Fruit fly (Drosophila melanogaster): ENCODE results near the gene CG5854.
A peak's percentile ranks its signal among the peaks of the same experiment; 100 is the strongest.

CG5854 gene

DNA sequence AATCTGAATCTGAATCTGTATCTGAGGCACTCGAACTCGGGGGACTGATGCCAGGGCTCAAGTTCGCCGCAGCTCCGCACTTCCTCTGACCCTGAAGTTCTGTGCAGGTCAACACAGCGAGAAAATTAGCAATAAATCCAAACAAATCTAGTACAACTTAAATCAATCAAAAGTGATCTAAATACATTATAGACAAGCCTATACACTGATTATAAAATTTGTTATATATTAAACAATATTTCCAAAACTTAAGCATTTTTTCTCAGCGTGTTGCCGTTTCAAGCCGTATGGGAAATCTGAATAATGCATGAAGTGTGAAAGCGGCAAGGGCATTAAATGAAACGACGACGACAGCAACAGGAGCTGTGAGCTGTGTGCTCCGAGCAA is 18.7 kb upstream of the CG5854 start (continued):
- TF ChIP-seq Asciz (GFP tag; optimal IDR thresholded peaks at IDR 0.05) (peak; percentile 21), pan (optimal IDR thresholded peaks at IDR 0.05) (no peak), pan (GFP tag; optimal IDR thresholded peaks at IDR 0.05 in 1 of 2, IDR thresholded peaks at IDR 0.05 in 1 of 2) (peak in 1 of 2 experiments; percentile 73), trem (tag; optimal IDR thresholded peaks at IDR 0.05) (no peak), dm (GFP tag; optimal IDR thresholded peaks at IDR 0.05) (no peak), Oaz (GFP tag; IDR thresholded peaks at IDR 0.05) (no peak), Hr39 (optimal IDR thresholded peaks at IDR 0.05) (no peak), CTCF (GFP tag; optimal IDR thresholded peaks at IDR 0.05) (no peak), CG6254 (GFP tag; optimal IDR thresholded peaks at IDR 0.05) (peak; percentile 2), vfl (GFP tag; optimal IDR thresholded peaks at IDR 0.05) (no peak), CG42726 (GFP tag; IDR thresholded peaks at IDR 0.05; ENCODE audit: partially characterized antibody) (no peak), CG7987 (GFP tag; optimal IDR thresholded peaks at IDR 0.05) (no peak), ems (GFP tag; optimal IDR thresholded peaks at IDR 0.05) (peak; percentile 29), danr (GFP tag; IDR thresholded peaks at IDR 0.05) (no peak), gcm (GFP tag; optimal IDR thresholded peaks at IDR 0.05) (no peak), Spps (tag; optimal IDR thresholded peaks at IDR 0.05) (no peak), Camta (GFP tag; optimal IDR thresholded peaks at IDR 0.05) (no peak), Bteb2 (GFP tag; optimal IDR thresholded peaks at IDR 0.05) (no peak), CG7357 (GFP tag; IDR thresholded peaks at IDR 0.05) (no peak), CG1832 (GFP tag; optimal IDR thresholded peaks at IDR 0.05) (no peak), Dip3 (GFP tag; optimal IDR thresholded peaks at IDR 0.05) (peak; percentile 18), hth (optimal IDR thresholded peaks at IDR 0.05) (no peak), CG3163 (GFP tag; optimal IDR thresholded peaks at IDR 0.05) (no peak), CG10321 (GFP tag; IDR thresholded peaks at IDR 0.05) (no peak), CG8478 (optimal IDR thresholded peaks at IDR 0.05) (no peak), chif (GFP tag; optimal IDR thresholded peaks at IDR 0.05) (no peak), zen2 (GFP tag; IDR thresholded peaks at IDR 0.05; ENCODE audit: partially characterized antibody) (no peak), CG8290 (GFP tag; optimal IDR thresholded peaks at IDR 0.05) (no peak), CG8290 (tag; optimal IDR thresholded peaks at IDR 0.05) (peak in 1 of 2 experiments; percentile 31), Fer1 (GFP tag; optimal IDR thresholded peaks at IDR 0.05) (peak; percentile 57), CG17385 (GFP tag; optimal IDR thresholded peaks at IDR 0.05) (no peak), Lim3 (GFP tag; IDR thresholded peaks at IDR 0.05) (no peak), CHES-1-like (GFP tag; optimal IDR thresholded peaks at IDR 0.05) (no peak), Sox102F (GFP tag; optimal IDR thresholded peaks at IDR 0.05) (peak; percentile 49), CG7556 (GFP tag; optimal IDR thresholded peaks at IDR 0.05) (peak; percentile 41), CG9797 (GFP tag; optimal IDR thresholded peaks at IDR 0.05) (no peak), scrt (GFP tag; optimal IDR thresholded peaks at IDR 0.05) (no peak), tup (GFP tag; optimal IDR thresholded peaks at IDR 0.05) (no peak), usp (GFP tag; optimal IDR thresholded peaks at IDR 0.05) (no peak), insv (GFP tag; optimal IDR thresholded peaks at IDR 0.05) (no peak), CG1529 (GFP tag; optimal IDR thresholded peaks at IDR 0.05) (no peak), CG9437 (GFP tag; optimal IDR thresholded peaks at IDR 0.05) (no peak), Dek (tag; optimal IDR thresholded peaks at IDR 0.05) (peak; percentile 2), Ada2b (GFP tag; IDR thresholded peaks at IDR 0.05) (peak; percentile 42; the same call in 1 of the 2 replicates), wek (GFP tag; optimal IDR thresholded peaks at IDR 0.05) (no peak), D19A (tag; optimal IDR thresholded peaks at IDR 0.05) (no peak), CG6854 (GFP tag; optimal IDR thresholded peaks at IDR 0.05) (no peak), chm (GFP tag; IDR thresholded peaks at IDR 0.05) (no peak), CG14710 (tag; optimal IDR thresholded peaks at IDR 0.05) (no peak), CG15514 (GFP tag; optimal IDR thresholded peaks at IDR 0.05) (no peak), ERR (GFP tag; optimal IDR thresholded peaks at IDR 0.05) (no peak), vnd (GFP tag; IDR thresholded peaks at IDR 0.05; ENCODE audit: partially characterized antibody) (no peak), bsh (GFP tag; optimal IDR thresholded peaks at IDR 0.05) (peak; percentile 38 to 66), gcm2 (GFP tag; optimal IDR thresholded peaks at IDR 0.05) (no peak)
